Fruit fly (Drosophila melanogaster): ENCODE measurements around the gene Pdxk.

- TF ChIP-seq Hnf4 (GFP tag; optimal IDR thresholded peaks at IDR 0.05) (peak; percentile 76), jim (GFP tag; optimal IDR thresholded peaks at IDR 0.05) (no peak), Dif (GFP tag; optimal IDR thresholded peaks at IDR 0.05; ENCODE audit: partially characterized antibody) (no peak), dsf (GFP tag; optimal IDR thresholded peaks at IDR 0.05; ENCODE audit: borderline replicate concordance) (peak; percentile 2), N (GFP tag; optimal IDR thresholded peaks at IDR 0.05) (no peak), dmrt93B (GFP tag; optimal IDR thresholded peaks at IDR 0.05) (no peak), CG9705 (GFP tag; optimal IDR thresholded peaks at IDR 0.05) (no peak), h (GFP tag; optimal IDR thresholded peaks at IDR 0.05) (peak; percentile 36), usp (GFP tag; optimal IDR thresholded peaks at IDR 0.05) (no peak), Rel (GFP tag; optimal IDR thresholded peaks at IDR 0.05) (no peak), Rel (tag; optimal IDR thresholded peaks at IDR 0.05) (peak; percentile 23)
These were observed 39.1 kb downstream of the Pdxk start, which contains the start of gene CG4080 for dm6 chr3L:9399013-9399750.

Measured in whole organism, wandering third instar larva.